Fruit fly (Drosophila melanogaster) whole organism, embryonic: ENCODE results near the gene RpS28b.

Source experiments
- Aef1 ChIP-seq: fragments of 200-800 bp; sonication (Bioruptor generic); IDR thresholded peaks from 3 replicates; pipeline ENCODE4 v1.3.6; 2022; ENCODE audit warnings: missing biosample characterization, missing genetic modification characterization
- Asciz ChIP-seq: fragments of 200-800 bp; sonication (Bioruptor generic); optimal IDR thresholded peaks from 2 replicates; lab custom pipeline; 2017; ENCODE audit warnings: missing biosample characterization, mild to moderate bottlenecking, missing genetic modification characterization, missing genetic modification reagents
- Atf6 ChIP-seq: fragments of 200-800 bp; sonication (Bioruptor generic); IDR thresholded peaks from 2 replicates; pipeline ENCODE4 v1.3.6; 2022; ENCODE audit warnings: missing biosample characterization, missing genetic modification characterization
- CG10321 ChIP-seq: fragments of 200-800 bp; sonication (Bioruptor generic); IDR thresholded peaks from 2 replicates; pipeline ENCODE4 v1.3.6; 2022; ENCODE audit warnings: missing biosample characterization, missing genetic modification characterization
- CG12155 ChIP-seq: fragments of 200-800 bp; sonication (Bioruptor generic); optimal IDR thresholded peaks from 3 replicates; lab custom pipeline; 2016; ENCODE audit warnings: missing biosample characterization, missing genetic modification characterization
- CG12769 ChIP-seq: fragments of 200-800 bp; sonication (Bioruptor generic); optimal IDR thresholded peaks from 2 replicates; lab custom pipeline; 2019; ENCODE audit warnings: missing biosample characterization, mild to moderate bottlenecking, missing genetic modification characterization, moderate library complexity
- CG13296 ChIP-seq: fragments of 200-800 bp; sonication (Bioruptor generic); optimal IDR thresholded peaks from 3 replicates; lab custom pipeline; 2018; ENCODE audit warnings: missing biosample characterization, mild to moderate bottlenecking, missing genetic modification characterization
- CG13775 ChIP-seq: fragments of 200-800 bp; sonication (Bioruptor generic); optimal IDR thresholded peaks from 3 replicates; lab custom pipeline; 2017; ENCODE audit warnings: missing biosample characterization, mild to moderate bottlenecking, missing genetic modification characterization
- CG15011 ChIP-seq: fragments of 200-800 bp; sonication (Bioruptor generic); optimal IDR thresholded peaks from 3 replicates; lab custom pipeline; 2018; ENCODE audit warnings: missing biosample characterization, mild to moderate bottlenecking, missing genetic modification characterization
- CG15601 ChIP-seq: fragments of 200-800 bp; sonication (Bioruptor generic); optimal IDR thresholded peaks from 3 replicates; lab custom pipeline; 2019; ENCODE audit warnings: missing biosample characterization, mild to moderate bottlenecking, missing genetic modification characterization, moderate library complexity
- CG2120 ChIP-seq: fragments of 200-800 bp; sonication (Bioruptor generic); optimal IDR thresholded peaks from 3 replicates; lab custom pipeline; 2016; ENCODE audit warnings: missing biosample characterization, missing genetic modification characterization
- CG2678 ChIP-seq: fragments of 200-800 bp; sonication (Bioruptor generic); optimal IDR thresholded peaks from 3 replicates; lab custom pipeline; 2019; ENCODE audit warnings: missing biosample characterization, mild to moderate bottlenecking, missing genetic modification characterization, moderate library complexity
- CG30403 ChIP-seq: fragments of 200-800 bp; sonication (Bioruptor generic); optimal IDR thresholded peaks from 3 replicates; lab custom pipeline; 2016; ENCODE audit warnings: missing biosample characterization, missing genetic modification characterization
- CG31224 ChIP-seq: fragments of 200-800 bp; sonication (Bioruptor generic); IDR thresholded peaks from 2 replicates; pipeline ENCODE4 v1.3.6; 2022; ENCODE audit warnings: missing biosample characterization, missing genetic modification characterization
- CG32532 ChIP-seq: fragments of 200-800 bp; sonication (Bioruptor generic); IDR thresholded peaks from 2 replicates; pipeline ENCODE4 v1.3.6; 2022; ENCODE audit warnings: missing biosample characterization, missing genetic modification characterization
- CG3281 ChIP-seq: fragments of 200-800 bp; sonication (Bioruptor generic); optimal IDR thresholded peaks from 3 replicates; lab custom pipeline; 2017; ENCODE audit warnings: missing biosample characterization, mild to moderate bottlenecking, missing genetic modification characterization
- CG33557 ChIP-seq: fragments of 200-800 bp; sonication (Bioruptor generic); optimal IDR thresholded peaks from 2 replicates; lab custom pipeline; 2019; ENCODE audit warnings: missing biosample characterization, mild to moderate bottlenecking, missing genetic modification characterization, moderate library complexity
- CG34376 ChIP-seq: fragments of 200-800 bp; sonication (Bioruptor generic); optimal IDR thresholded peaks from 2 replicates; lab custom pipeline; 2018; ENCODE audit warnings: missing biosample characterization, mild to moderate bottlenecking, missing genetic modification characterization
- CG3847 ChIP-seq: fragments of 200-800 bp; sonication (Bioruptor generic); IDR thresholded peaks from 2 replicates; pipeline ENCODE4 v1.3.6; 2022; ENCODE audit warnings: missing biosample characterization, missing genetic modification characterization
- CG43689 ChIP-seq: fragments of 200-800 bp; sonication (Bioruptor generic); IDR thresholded peaks from 2 replicates; pipeline ENCODE4 v1.3.6; 2022; ENCODE audit warnings: missing biosample characterization, missing genetic modification characterization
- CG8281 ChIP-seq: fragments of 200-800 bp; sonication (Bioruptor generic); optimal IDR thresholded peaks from 2 replicates; lab custom pipeline; 2018; ENCODE audit warnings: missing biosample characterization, mild to moderate bottlenecking, missing genetic modification characterization, moderate library complexity
- CG8290 ChIP-seq, 3 experiments: fragments of 200-800 bp; sonication (Bioruptor generic); optimal IDR thresholded peaks; 2 replicates each; lab custom pipeline; 2016 to 2019; ENCODE audit warnings: missing biosample characterization in 3 of 3, missing genetic modification characterization in 3 of 3, mild to moderate bottlenecking in 2 of 3, moderate library complexity in 1 of 3
- CG9215 ChIP-seq: fragments of 200-800 bp; sonication (Bioruptor generic); IDR thresholded peaks from 2 replicates; pipeline ENCODE4 v1.3.6; 2022; ENCODE audit warnings: missing biosample characterization, missing genetic modification characterization
- CG9797 ChIP-seq: fragments of 200-800 bp; sonication (Bioruptor generic); optimal IDR thresholded peaks from 3 replicates; lab custom pipeline; 2018; ENCODE audit warnings: missing biosample characterization, mild to moderate bottlenecking, missing genetic modification characterization
- D19B ChIP-seq: fragments of 200-800 bp; sonication (Bioruptor generic); optimal IDR thresholded peaks from 2 replicates; lab custom pipeline; 2017; ENCODE audit warnings: missing biosample characterization, mild to moderate bottlenecking, missing genetic modification characterization
- Dip3 ChIP-seq: fragments of 200-800 bp; sonication (Bioruptor generic); optimal IDR thresholded peaks from 3 replicates; lab custom pipeline; 2016; ENCODE audit warnings: missing biosample characterization, missing genetic modification characterization
- Drgx ChIP-seq: fragments of 200-800 bp; sonication (Bioruptor generic); IDR thresholded peaks from 2 replicates; pipeline ENCODE4 v1.3.6; 2022; ENCODE audit warnings: missing biosample characterization, missing genetic modification characterization
- E2f2 ChIP-seq: fragments of 200-800 bp; sonication (Bioruptor generic); IDR thresholded peaks from 2 replicates; pipeline ENCODE4 v1.3.6; 2022; ENCODE audit warnings: missing biosample characterization, missing genetic modification characterization
- Fer3 ChIP-seq: fragments of 200-800 bp; sonication (Bioruptor generic); optimal IDR thresholded peaks from 2 replicates; lab custom pipeline; 2018; ENCODE audit warnings: missing biosample characterization, mild to moderate bottlenecking, missing genetic modification characterization, moderate library complexity
- NC2β ChIP-seq: fragments of 200-800 bp; sonication (Bioruptor generic); optimal IDR thresholded peaks from 2 replicates; lab custom pipeline; 2016; ENCODE audit warnings: missing biosample characterization, missing genetic modification characterization
- NfI ChIP-seq: fragments of 200-800 bp; sonication (Bioruptor generic); optimal IDR thresholded peaks from 3 replicates; lab custom pipeline; 2018; ENCODE audit warnings: missing biosample characterization, mild to moderate bottlenecking, missing genetic modification characterization, moderate library complexity
- Oaz ChIP-seq: fragments of 200-800 bp; sonication (Bioruptor generic); IDR thresholded peaks from 2 replicates; pipeline ENCODE4 v1.3.6; 2022; ENCODE audit warnings: missing biosample characterization, missing genetic modification characterization
- PHDP ChIP-seq: fragments of 200-800 bp; sonication (Bioruptor generic); optimal IDR thresholded peaks from 3 replicates; lab custom pipeline; 2018; ENCODE audit warnings: missing biosample characterization, mild to moderate bottlenecking, missing genetic modification characterization, moderate library complexity
- abd-A ChIP-seq: fragments of 200-800 bp; sonication (Bioruptor generic); optimal IDR thresholded peaks from 3 replicates; lab custom pipeline; 2019; ENCODE audit warnings: missing biosample characterization, mild to moderate bottlenecking, missing genetic modification characterization, moderate library complexity
- bsh ChIP-seq, 2 experiments: fragments of 200-800 bp; sonication (Bioruptor generic); optimal IDR thresholded peaks; 2 replicates each; lab custom pipeline; 2017 to 2018; ENCODE audit warnings: mild to moderate bottlenecking in 2 of 2, missing biosample characterization in 2 of 2, missing genetic modification characterization in 2 of 2, moderate library complexity in 1 of 2
- crol ChIP-seq: fragments of 200-800 bp; sonication (Bioruptor generic); IDR thresholded peaks from 2 replicates; pipeline ENCODE4 v1.3.6; 2022; ENCODE audit warnings: missing biosample characterization, missing genetic modification characterization
- danr ChIP-seq: fragments of 200-800 bp; sonication (Bioruptor generic); IDR thresholded peaks from 2 replicates; pipeline ENCODE4 v1.3.6; 2022; ENCODE audit warnings: missing biosample characterization, missing genetic modification characterization
- exex ChIP-seq: fragments of 200-800 bp; sonication (Bioruptor generic); optimal IDR thresholded peaks from 4 replicates; lab custom pipeline; 2018; ENCODE audit warnings: missing biosample characterization, mild to moderate bottlenecking, missing genetic modification characterization, moderate library complexity
- fru ChIP-seq: fragments of >200 bp; optimal IDR thresholded peaks from 2 replicates; lab custom pipeline; 2017
- lbe ChIP-seq: fragments of 200-800 bp; sonication (Bioruptor generic); optimal IDR thresholded peaks from 2 replicates; lab custom pipeline; 2016; ENCODE audit warnings: missing biosample characterization, mild to moderate bottlenecking, missing genetic modification characterization
- nau ChIP-seq: fragments of 200-800 bp; sonication (Bioruptor generic); optimal IDR thresholded peaks from 3 replicates; lab custom pipeline; 2017; ENCODE audit warnings: missing biosample characterization, mild to moderate bottlenecking, missing genetic modification characterization, missing genetic modification reagents
- nmo ChIP-seq: fragments of 200-800 bp; sonication (Bioruptor generic); optimal IDR thresholded peaks from 2 replicates; lab custom pipeline; 2018; ENCODE audit warnings: missing biosample characterization, mild to moderate bottlenecking, missing genetic modification characterization, moderate library complexity
- odd ChIP-seq: fragments of 200-800 bp; sonication (Bioruptor generic); optimal IDR thresholded peaks from 2 replicates; lab custom pipeline; 2017; ENCODE audit warnings: missing biosample characterization, mild to moderate bottlenecking, missing genetic modification characterization
- org-1 ChIP-seq: fragments of 200-800 bp; sonication (Bioruptor generic); optimal IDR thresholded peaks from 2 replicates; lab custom pipeline; 2017; ENCODE audit warnings: missing biosample characterization, missing genetic modification characterization
- row ChIP-seq: fragments of 200-800 bp; sonication (Bioruptor generic); IDR thresholded peaks from 3 replicates; pipeline ENCODE4 v1.3.6; 2022; ENCODE audit warnings: missing biosample characterization, missing genetic modification characterization
- run ChIP-seq: fragments of 200-800 bp; sonication (Bioruptor generic); optimal IDR thresholded peaks from 3 replicates; lab custom pipeline; 2018; ENCODE audit warnings: missing biosample characterization, mild to moderate bottlenecking, missing genetic modification characterization
- scrt ChIP-seq: fragments of 200-800 bp; sonication (Bioruptor generic); optimal IDR thresholded peaks from 2 replicates; lab custom pipeline; 2018; ENCODE audit warnings: missing biosample characterization, mild to moderate bottlenecking, missing genetic modification characterization, moderate library complexity
- sens-2 ChIP-seq: fragments of 200-800 bp; sonication (Bioruptor generic); IDR thresholded peaks from 2 replicates; pipeline ENCODE4 v1.3.6; 2022; ENCODE audit warnings: missing biosample characterization, missing genetic modification characterization
- sna ChIP-seq: fragments of 200-800 bp; sonication (Bioruptor generic); IDR thresholded peaks from 2 replicates; pipeline ENCODE4 v1.3.6; 2022; ENCODE audit warnings: missing biosample characterization, missing genetic modification characterization; ENCODE audit not compliant: partially characterized antibody
- sug ChIP-seq: fragments of 200-800 bp; optimal IDR thresholded peaks from 2 replicates; lab custom pipeline; 2019; ENCODE audit warnings: missing biosample characterization, mild to moderate bottlenecking, missing genetic modification characterization, moderate library complexity
- tgo ChIP-seq: fragments of 200-800 bp; sonication (Bioruptor generic); IDR thresholded peaks from 3 replicates; pipeline ENCODE4 v1.3.6; 2022; ENCODE audit warnings: missing biosample characterization, missing genetic modification characterization

RpS28b gene

DNA sequence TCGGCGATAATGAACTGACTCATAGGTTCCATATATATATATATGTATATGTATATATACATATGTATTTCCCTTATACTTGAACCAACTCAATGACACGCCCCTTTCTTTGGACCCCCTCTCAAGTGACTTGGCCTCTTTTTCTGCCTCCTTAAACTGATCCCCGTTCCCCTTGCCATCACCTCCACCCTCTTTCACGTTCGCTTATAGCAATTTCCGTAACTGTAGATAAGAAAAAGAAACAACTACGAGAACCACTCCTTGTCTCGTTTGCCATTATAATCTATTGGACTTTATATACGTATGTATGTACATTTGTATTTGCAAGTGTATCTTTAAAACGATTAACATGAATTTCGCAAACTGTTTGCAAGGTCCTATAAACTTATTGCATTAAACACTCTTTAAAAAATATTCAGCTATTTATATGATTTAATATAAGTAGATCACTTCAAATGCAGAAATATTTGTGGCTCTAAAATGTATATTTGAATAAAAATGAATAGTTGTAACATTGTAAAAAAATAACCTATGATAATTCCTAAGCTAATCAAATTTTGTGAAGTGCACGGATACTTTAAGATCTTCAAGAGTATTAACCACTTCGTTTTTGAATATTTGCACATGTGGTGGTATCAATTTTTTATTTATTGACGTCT is 28.4 kb downstream of the RpS28b start (continued):
- TF ChIP-seq CG15011, result peak; percentile 36
- TF ChIP-seq CG13296, result peak; percentile 8
- TF ChIP-seq scrt (GFP tag; lab: Kevin White, UChicago), result peak; percentile 24
- no peak for TF ChIP-seq CG33557 (GFP tag; lab: Kevin White, UChicago)
- TF ChIP-seq CG3847 (GFP tag; lab: Robert Waterston, UW), result no peak
- peak; percentile 44 for TF ChIP-seq lbe (GFP tag; lab: Kevin White, UChicago)
- peak; percentile 7 for TF ChIP-seq CG13775
- peak; percentile 32 for TF ChIP-seq CG34376
- peak; percentile 44; the same call in 1 of the 2 replicates for TF ChIP-seq Atf6 (GFP tag; lab: Robert Waterston, UW)
- peak; percentile 5; the same call in 1 of the 2 replicates for TF ChIP-seq CG32532 (GFP tag; lab: Robert Waterston, UW)
- TF ChIP-seq CG30403 (GFP tag; lab: Kevin White, UChicago), result peak; percentile 33
- peak; percentile 72 for TF ChIP-seq exex
- peak; percentile 69 for TF ChIP-seq CG2120 (GFP tag; lab: Kevin White, UChicago)
- no peak for TF ChIP-seq fru (lab: Kevin White, UChicago)
- TF ChIP-seq CG10321, result no peak
- peak; percentile 10 for TF ChIP-seq CG8281 (tag; lab: Kevin White, UChicago)
- peak; percentile 23 for TF ChIP-seq Dip3 (GFP tag; lab: Kevin White, UChicago)
- TF ChIP-seq NfI (GFP tag; lab: Kevin White, UChicago), result no peak
- TF ChIP-seq row, result peak; percentile 29; the same call in 1 of the 3 replicates
- no peak for TF ChIP-seq NC2β (GFP tag; lab: Kevin White, UChicago)
- peak; percentile 38 for TF ChIP-seq PHDP (tag; lab: Kevin White, UChicago)
- TF ChIP-seq D19B, result peak; percentile 43
- TF ChIP-seq org-1 (GFP tag; lab: Kevin White, UChicago), result peak; percentile 31
- TF ChIP-seq Aef1 (GFP tag; lab: Robert Waterston, UW), result no peak
- TF ChIP-seq E2f2 (GFP tag; lab: Robert Waterston, UW), result no peak
- TF ChIP-seq CG12155 (GFP tag; lab: Kevin White, UChicago), result peak; percentile 19
- peak; percentile 68 for TF ChIP-seq crol (GFP tag; lab: Robert Waterston, UW)
- peak; percentile 51 for TF ChIP-seq sug
- TF ChIP-seq CG3281 (GFP tag; lab: Kevin White, UChicago), result peak; percentile 70
- peak in 1 of 2 experiments; percentile 14 for TF ChIP-seq bsh (GFP tag; optimal IDR thresholded peaks at IDR 0.05; lab: Kevin White, UChicago)
- TF ChIP-seq danr (GFP tag; lab: Robert Waterston, UW), result no peak
- TF ChIP-seq CG2678, result peak; percentile 70
- TF ChIP-seq Drgx, result peak; percentile 51; the same call in 1 of the 2 replicates
- TF ChIP-seq CG12769 (tag; lab: Kevin White, UChicago), result peak; percentile 24
- no peak for TF ChIP-seq CG15601 (tag; lab: Kevin White, UChicago)
- TF ChIP-seq tgo, result no peak
- TF ChIP-seq CG43689 (GFP tag; lab: Robert Waterston, UW), result no peak
- TF ChIP-seq sens-2 (GFP tag; lab: Robert Waterston, UW), result no peak
- TF ChIP-seq Fer3 (tag; lab: Kevin White, UChicago), result peak; percentile 37
- TF ChIP-seq CG31224, result no peak

DNA sequence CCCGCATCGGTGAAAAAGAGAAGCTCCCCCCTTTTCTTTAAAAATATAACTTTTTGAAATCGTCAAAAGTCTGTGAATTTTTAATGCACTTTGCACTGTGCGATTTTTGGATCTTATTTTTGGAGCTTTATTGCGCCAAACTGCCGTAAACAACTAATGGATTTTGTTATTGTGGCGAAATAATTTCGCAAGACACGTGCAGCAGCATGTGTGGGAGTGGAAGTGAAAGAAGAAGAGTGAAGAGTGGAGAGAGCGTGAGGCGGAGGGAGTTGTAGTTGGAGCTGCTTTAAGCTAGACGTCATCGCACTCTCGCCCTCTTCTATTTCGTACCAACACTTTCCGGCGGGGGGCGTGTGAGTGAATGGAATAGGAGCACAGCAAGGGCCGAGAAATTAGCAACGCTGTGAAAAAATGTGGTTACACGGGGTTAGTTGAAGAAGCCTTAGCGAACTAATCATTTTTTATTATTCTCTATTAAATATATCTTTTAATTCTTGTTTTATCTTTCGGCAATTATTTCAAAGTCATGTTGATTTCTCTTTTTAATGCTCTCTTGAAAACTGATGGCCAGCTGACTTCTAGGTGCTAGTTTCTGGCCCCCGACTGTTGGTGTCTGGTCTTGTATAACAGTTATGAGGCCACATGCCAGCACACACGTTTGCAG is 29.1 kb downstream of the RpS28b start:
- TF ChIP-seq nmo (GFP tag; lab: Kevin White, UChicago) (peak; percentile 96), nau (peak; percentile 92), run (tag; lab: Kevin White, UChicago) (peak; percentile 92), Oaz (GFP tag; lab: Robert Waterston, UW) (peak; percentile 88), sna (GFP tag; lab: Robert Waterston, UW) (no peak), CG8290 (GFP tag; optimal IDR thresholded peaks at IDR 0.05; lab: Kevin White, UChicago) (peak; percentile 70), CG8290 (tag; optimal IDR thresholded peaks at IDR 0.05; lab: Kevin White, UChicago) (peak; percentile 70 to 74), odd (GFP tag; lab: Kevin White, UChicago) (peak; percentile 92), CG9797 (GFP tag; lab: Kevin White, UChicago) (peak; percentile 38), Asciz (GFP tag; lab: Kevin White, UChicago) (peak; percentile 94), CG9215 (GFP tag; lab: Robert Waterston, UW) (peak; percentile 93), abd-A (tag; lab: Kevin White, UChicago) (peak; percentile 82)
